Worm (Caenorhabditis elegans): ENCODE measurements around the gene C17H12.12.

The C17H12.12 gene

DNA sequence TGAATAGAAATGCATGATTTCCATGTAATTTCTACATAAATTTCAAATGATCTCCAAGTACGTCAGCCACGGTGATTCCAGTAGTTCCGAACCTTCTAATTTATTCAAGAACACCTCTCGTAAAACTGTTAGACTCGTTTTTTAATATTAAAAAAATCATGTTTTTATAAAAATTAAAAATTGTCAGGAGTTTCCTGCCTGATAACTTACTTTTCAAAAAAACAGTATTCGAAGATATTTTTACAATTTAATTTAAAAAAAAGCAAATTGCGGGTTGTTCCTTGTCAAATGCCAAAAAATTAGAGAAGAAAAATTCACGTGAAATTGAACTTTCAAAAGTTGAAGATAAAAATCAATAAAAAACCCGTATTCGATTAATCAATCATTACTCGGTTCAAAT lies at the start of gene C17H12.12, which contains the start of gene C17H12.3:
Gene C17H12.12, plus strand, starts transcription at position 396 of the 400 bp plus-strand sequence.
Gene C17H12.3, minus strand, starts transcription at position 101 of the 400 bp plus-strand sequence.
- TF ChIP-seq unc-39 (tag; optimal IDR thresholded peaks at IDR 0.05): no peak
- TF ChIP-seq elt-3 (tag; optimal IDR thresholded peaks at IDR 0.05): no peak

DNA sequence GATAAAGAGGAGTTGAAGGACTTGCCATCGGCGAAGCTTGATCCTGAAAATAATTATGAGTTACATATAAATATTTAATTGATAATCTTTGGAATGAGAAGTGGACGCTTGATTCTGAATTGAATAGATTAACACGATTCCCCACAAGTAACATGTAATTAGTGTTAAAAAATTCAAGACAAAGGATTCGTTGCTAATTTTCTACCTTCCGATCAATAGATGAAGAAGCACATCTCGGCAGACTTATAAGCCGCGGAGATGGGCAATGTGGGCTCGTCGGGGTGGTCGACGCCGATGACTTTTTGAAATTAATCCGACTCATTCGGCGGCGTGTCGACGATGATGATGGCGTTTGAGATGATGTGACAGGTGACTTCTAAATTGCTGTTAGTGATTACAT lies 48.6 kb upstream of the C17H12.12 start:
- no peak for TF ChIP-seq ztf-4 (tag; optimal IDR thresholded peaks at IDR 0.05)
- TF ChIP-seq hmg-11 (tag; optimal IDR thresholded peaks at IDR 0.05): no peak
- no peak for TF ChIP-seq ceh-9 (tag; optimal IDR thresholded peaks at IDR 0.05)
- no peak for TF ChIP-seq nhr-12 (tag; optimal IDR thresholded peaks at IDR 0.05)
- TF ChIP-seq egl-5 (tag; optimal IDR thresholded peaks at IDR 0.05): no peak
- TF ChIP-seq fkh-2 (tag; optimal IDR thresholded peaks at IDR 0.05): no peak
- TF ChIP-seq zag-1 (tag; optimal IDR thresholded peaks at IDR 0.05): no peak
- no peak for TF ChIP-seq R02D3.7 (tag; optimal IDR thresholded peaks at IDR 0.05)
- TF ChIP-seq ZK546.5 (tag; optimal IDR thresholded peaks at IDR 0.05): no peak
- TF ChIP-seq daf-12 (tag; optimal IDR thresholded peaks at IDR 0.05): no peak
- TF ChIP-seq egl-27 (tag; optimal IDR thresholded peaks at IDR 0.05): no peak
- no peak for TF ChIP-seq nhr-237 (tag; optimal IDR thresholded peaks at IDR 0.05)
- no peak for TF ChIP-seq nhr-77 (tag; optimal IDR thresholded peaks at IDR 0.05)
- no peak for TF ChIP-seq fos-1 (tag; optimal IDR thresholded peaks at IDR 0.05)

DNA sequence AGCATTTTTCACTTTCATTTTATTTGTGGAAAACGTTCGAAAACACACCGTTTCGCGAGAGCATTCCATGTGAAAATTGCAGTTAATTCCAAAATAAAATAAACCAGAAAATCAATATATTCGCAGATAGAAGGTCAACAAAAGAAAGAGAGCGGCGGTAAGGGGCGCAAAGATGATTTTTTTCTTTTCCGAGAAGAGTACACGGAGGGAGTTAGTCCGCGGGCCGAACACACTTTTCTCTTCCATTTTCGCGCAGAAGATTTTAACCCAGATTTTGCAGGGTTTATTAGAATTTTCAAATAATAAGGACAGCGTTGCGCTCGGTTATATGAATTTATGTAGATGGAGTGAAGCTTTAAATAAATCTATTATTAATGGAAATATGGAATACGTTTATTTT lies 48.1 kb upstream of the C17H12.12 start:
- no peak for TF ChIP-seq mdl-1 (tag; optimal IDR thresholded peaks at IDR 0.05)
- TF ChIP-seq nhr-77 (tag; optimal IDR thresholded peaks at IDR 0.05): no peak
- TF ChIP-seq hmg-11 (tag; optimal IDR thresholded peaks at IDR 0.05): peak; percentile 9
- TF ChIP-seq nhr-237 (tag; optimal IDR thresholded peaks at IDR 0.05): no peak
- TF ChIP-seq nhr-43 (tag; optimal IDR thresholded peaks at IDR 0.05; ENCODE audit: poor library complexity, severe bottlenecking): peak; percentile 22
- TF ChIP-seq ceh-82 (tag; optimal IDR thresholded peaks at IDR 0.05): no peak
- TF ChIP-seq nfya-1 (tag; optimal IDR thresholded peaks at IDR 0.05; ENCODE audit: insufficient read depth): peak; percentile 34
- peak; percentile 28 for TF ChIP-seq ceh-28 (tag; optimal IDR thresholded peaks at IDR 0.05)
- peak; percentile 31 for TF ChIP-seq lin-15B (tag; optimal IDR thresholded peaks at IDR 0.05)
- no peak for TF ChIP-seq ceh-16 (tag; optimal IDR thresholded peaks at IDR 0.05)
- TF ChIP-seq pha-4 (tag; optimal IDR thresholded peaks at IDR 0.05): peak; percentile 68
- peak; percentile 64 for TF ChIP-seq nhr-23 (tag; optimal IDR thresholded peaks at IDR 0.05)
- peak; percentile 34 for TF ChIP-seq nhr-25 (tag; optimal IDR thresholded peaks at IDR 0.05)

DNA sequence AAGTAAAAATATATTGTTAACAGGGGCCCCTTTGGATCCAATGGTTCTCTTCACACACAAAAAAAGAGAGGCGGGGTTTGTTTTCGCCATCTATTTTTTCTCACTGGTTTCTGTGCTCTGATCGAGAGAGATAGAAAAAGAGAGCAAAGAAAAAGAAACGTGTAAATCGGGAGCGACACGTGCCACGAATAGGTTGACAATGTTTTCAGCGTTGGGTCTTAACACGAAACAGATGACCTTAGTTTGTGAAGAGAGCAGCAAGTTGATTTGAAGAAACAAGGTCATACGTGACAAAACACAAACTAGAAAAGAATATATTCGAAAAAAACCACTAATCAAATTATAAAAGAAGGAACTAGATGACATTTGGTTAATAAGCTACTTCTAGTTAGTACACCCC lies 47.2 kb upstream of the C17H12.12 start, which contains the start of gene lin-45:
Gene lin-45, minus strand, starts transcription at position 82 of the 400 bp plus-strand sequence.
- no peak for TF ChIP-seq nhr-237 (tag; optimal IDR thresholded peaks at IDR 0.05)
- TF ChIP-seq nfya-1 (tag; optimal IDR thresholded peaks at IDR 0.05; ENCODE audit: insufficient read depth): peak; percentile 32

DNA sequence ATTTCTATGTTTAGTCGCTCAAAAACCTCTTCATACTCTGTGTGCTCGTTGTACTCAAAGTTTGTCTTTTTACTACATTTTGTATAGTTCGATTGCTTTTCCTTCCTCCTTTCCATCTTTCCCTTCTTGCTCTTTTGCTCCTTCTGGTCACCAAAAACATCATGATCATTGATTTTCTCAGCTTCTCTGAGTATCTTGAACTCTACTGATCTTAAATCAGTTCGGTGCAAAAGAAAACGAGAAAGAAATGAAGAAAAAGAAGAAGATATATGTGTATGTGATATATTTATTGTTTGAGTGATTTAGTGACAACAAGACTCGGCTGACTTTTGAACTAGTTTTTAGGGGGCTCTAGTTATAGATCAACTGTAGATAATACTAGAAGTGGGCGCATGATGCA lies 45.6 kb upstream of the C17H12.12 start:
- no peak for TF ChIP-seq nhr-25 (tag; optimal IDR thresholded peaks at IDR 0.05)
- TF ChIP-seq lsy-12 (tag; optimal IDR thresholded peaks at IDR 0.05): no peak
- no peak for TF ChIP-seq aly-2 (tag; optimal IDR thresholded peaks at IDR 0.05)
- no peak for TF ChIP-seq egl-5 (tag; optimal IDR thresholded peaks at IDR 0.05)

DNA sequence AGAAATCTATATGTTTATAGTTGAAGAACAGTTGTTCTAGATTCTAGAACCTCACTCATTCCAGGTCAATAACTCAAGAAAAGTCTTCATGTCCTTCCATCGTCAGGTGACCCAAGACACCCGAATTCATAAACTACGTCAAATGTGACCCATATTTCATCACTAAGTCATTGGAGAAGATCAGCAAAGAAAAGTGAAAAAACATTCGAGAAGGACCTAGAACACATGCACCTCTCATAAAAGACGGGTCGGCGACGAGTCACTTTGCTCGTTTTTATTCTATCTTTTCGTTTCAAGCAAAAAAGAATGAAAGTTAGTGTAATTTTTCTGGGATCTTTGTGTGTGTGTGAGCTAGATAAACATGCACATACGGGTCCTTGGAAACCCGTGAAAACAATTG lies 44.5 kb upstream of the C17H12.12 start:
- TF ChIP-seq nhr-77 (tag; optimal IDR thresholded peaks at IDR 0.05) (no peak), nfya-1 (tag; optimal IDR thresholded peaks at IDR 0.05; ENCODE audit: insufficient read depth) (peak; percentile 49), nhr-43 (tag; optimal IDR thresholded peaks at IDR 0.05; ENCODE audit: poor library complexity, severe bottlenecking) (no peak), nhr-28 (tag; optimal IDR thresholded peaks at IDR 0.05) (no peak), sea-2 (GFP tag; optimal IDR thresholded peaks at IDR 0.05) (no peak), lin-39 (tag; optimal IDR thresholded peaks at IDR 0.05) (no peak), nhr-237 (tag; optimal IDR thresholded peaks at IDR 0.05) (no peak), elt-2 (tag; optimal IDR thresholded peaks at IDR 0.05) (no peak), egl-5 (tag; optimal IDR thresholded peaks at IDR 0.05) (peak; percentile 82), unc-39 (tag; optimal IDR thresholded peaks at IDR 0.05) (no peak), jun-1 (tag; optimal IDR thresholded peaks at IDR 0.05) (no peak), fkh-10 (GFP tag; optimal IDR thresholded peaks at IDR 0.05) (no peak)

Measured in whole organism, L3 larva.